Worm (Caenorhabditis elegans): ENCODE results near the gene nos-2.

DNA sequence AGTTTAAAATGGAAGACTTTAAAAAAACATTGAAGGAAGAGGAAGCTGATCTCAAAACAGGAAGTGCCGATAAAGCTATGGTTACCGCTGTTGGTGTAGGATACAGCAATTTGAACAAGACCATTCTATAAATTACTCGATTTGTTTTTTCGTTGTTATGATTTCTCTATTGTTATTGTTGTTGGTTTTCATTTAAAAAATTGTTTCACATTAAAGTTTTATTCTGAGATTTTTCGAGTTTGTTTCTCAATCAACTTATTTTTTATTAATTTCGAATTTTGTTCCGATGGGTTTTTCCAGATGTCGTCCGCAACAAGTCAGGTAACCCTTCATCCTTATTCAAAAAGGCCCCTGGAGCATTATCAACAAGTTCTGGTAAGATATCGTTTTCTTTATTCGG lies 13.6 kb upstream of the nos-2 start, which contains the start of gene ZK1127.12:
- TF ChIP-seq dao-5 (tag; optimal IDR thresholded peaks at IDR 0.05) (no peak), him-1 (tag; optimal IDR thresholded peaks at IDR 0.05) (no peak)

All from whole organism, L4/young adult.